Worm (Caenorhabditis elegans): ENCODE measurements around the gene C18D11.6.
A peak's percentile ranks its signal among the peaks of the same experiment; 100 is the strongest.

Gene C18D11.6

DNA sequence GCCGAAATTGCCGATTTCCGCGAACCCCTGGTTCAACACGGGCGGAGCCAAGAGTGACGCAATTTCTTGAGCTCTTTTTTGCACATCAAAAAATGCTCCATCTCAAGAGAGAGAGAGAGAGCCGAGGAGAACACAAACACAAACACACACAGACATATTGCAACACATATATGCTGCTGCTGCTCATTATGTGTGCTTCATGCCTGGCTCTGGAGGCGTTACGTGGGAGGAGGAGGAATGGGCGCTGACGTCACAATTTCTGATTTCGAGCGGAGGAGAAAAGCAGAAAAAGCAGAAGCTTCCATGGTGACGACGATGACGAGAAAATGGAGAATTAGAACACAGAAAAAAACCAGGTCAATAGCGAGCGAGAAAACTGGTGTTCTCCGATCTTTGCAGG lies 25.7 kb downstream of the C18D11.6 start:
- TF ChIP-seq nfya-1 (tag; optimal IDR thresholded peaks at IDR 0.05; ENCODE audit: insufficient read depth) (peak; percentile 51), snpc-4 (tag; optimal IDR thresholded peaks at IDR 0.05) (no peak), pha-4 (tag; optimal IDR thresholded peaks at IDR 0.05) (peak; percentile 7), unc-62 (GFP tag; optimal IDR thresholded peaks at IDR 0.05) (no peak), eor-1 (tag; optimal IDR thresholded peaks at IDR 0.05) (no peak), ama-1 (optimal IDR thresholded peaks at IDR 0.05) (no peak), nhr-12 (tag; optimal IDR thresholded peaks at IDR 0.05) (no peak), ceh-28 (tag; optimal IDR thresholded peaks at IDR 0.05) (no peak), egl-5 (tag; optimal IDR thresholded peaks at IDR 0.05) (peak; percentile 13), elt-3 (tag; optimal IDR thresholded peaks at IDR 0.05) (no peak), mdl-1 (tag; optimal IDR thresholded peaks at IDR 0.05) (no peak), unc-39 (tag; optimal IDR thresholded peaks at IDR 0.05) (no peak), sea-2 (GFP tag; optimal IDR thresholded peaks at IDR 0.05) (no peak), mml-1 (tag; optimal IDR thresholded peaks at IDR 0.05) (no peak), ztf-4 (tag; optimal IDR thresholded peaks at IDR 0.05) (no peak), zag-1 (tag; optimal IDR thresholded peaks at IDR 0.05) (no peak), nhr-11 (tag; optimal IDR thresholded peaks at IDR 0.05) (no peak), nhr-28 (tag; optimal IDR thresholded peaks at IDR 0.05) (no peak), fkh-10 (GFP tag; optimal IDR thresholded peaks at IDR 0.05) (no peak), ZK546.5 (tag; optimal IDR thresholded peaks at IDR 0.05) (no peak)

DNA sequence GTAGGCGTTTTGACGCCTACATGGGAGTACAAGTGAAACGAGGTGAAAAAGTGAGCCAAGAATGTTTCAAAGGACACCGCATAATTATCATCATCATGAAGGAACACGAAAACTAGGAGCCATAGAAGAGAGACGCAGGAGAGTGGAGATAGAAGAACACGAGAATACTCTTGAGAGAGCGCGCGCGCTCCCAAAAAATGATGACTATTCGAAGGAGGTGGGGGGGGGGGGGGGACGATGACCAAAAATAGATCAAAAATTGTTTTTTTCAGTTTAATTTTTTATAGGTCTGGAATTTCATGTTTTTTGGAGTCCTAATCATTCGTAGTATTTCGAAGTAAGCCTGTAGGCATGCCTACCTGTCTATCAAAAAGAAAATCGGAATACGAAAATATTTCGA lies 26.4 kb downstream of the C18D11.6 start:
- TF ChIP-seq nfya-1 (tag; optimal IDR thresholded peaks at IDR 0.05; ENCODE audit: insufficient read depth) (peak; percentile 21), nhr-76 (tag; optimal IDR thresholded peaks at IDR 0.05) (no peak), jun-1 (tag; optimal IDR thresholded peaks at IDR 0.05) (no peak), eor-1 (tag; optimal IDR thresholded peaks at IDR 0.05) (no peak), tbx-2 (tag; optimal IDR thresholded peaks at IDR 0.05) (no peak), egl-27 (tag; optimal IDR thresholded peaks at IDR 0.05) (no peak), hmg-11 (tag; optimal IDR thresholded peaks at IDR 0.05) (peak; percentile 8), daf-12 (tag; optimal IDR thresholded peaks at IDR 0.05) (no peak), skn-1 (tag; optimal IDR thresholded peaks at IDR 0.05) (peak; percentile 92), egl-5 (tag; optimal IDR thresholded peaks at IDR 0.05) (no peak)

DNA sequence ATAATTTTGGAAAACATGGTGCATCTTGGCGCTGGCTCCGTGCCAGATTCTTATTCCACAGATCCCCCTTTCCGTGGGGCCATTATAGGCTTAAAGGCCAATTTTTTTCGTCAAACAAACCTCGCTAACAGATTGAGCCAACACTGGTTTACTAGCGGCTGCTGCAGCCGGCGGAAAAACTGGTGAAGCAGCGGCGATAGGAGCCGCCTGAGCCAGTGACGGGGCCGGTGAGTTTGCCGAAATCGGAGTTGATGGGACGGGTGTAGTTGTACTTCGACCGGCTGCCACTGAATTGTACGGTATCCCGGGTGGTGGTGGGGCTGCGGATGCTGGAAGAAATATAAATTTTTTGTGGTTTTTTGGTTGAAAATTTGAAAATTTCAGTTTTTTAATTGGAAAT lies 31.4 kb downstream of the C18D11.6 start:
- no peak for TF ChIP-seq elt-2 (tag; optimal IDR thresholded peaks at IDR 0.05)
- no peak for TF ChIP-seq nhr-77 (tag; optimal IDR thresholded peaks at IDR 0.05)
- no peak for TF ChIP-seq nhr-28 (tag; optimal IDR thresholded peaks at IDR 0.05)
- TF ChIP-seq fkh-2 (tag; optimal IDR thresholded peaks at IDR 0.05) = no peak
- TF ChIP-seq ama-1 (optimal IDR thresholded peaks at IDR 0.05) = no peak
- TF ChIP-seq ceh-9 (tag; optimal IDR thresholded peaks at IDR 0.05) = no peak
- no peak for TF ChIP-seq ZK546.5 (tag; optimal IDR thresholded peaks at IDR 0.05)
- TF ChIP-seq egl-27 (tag; optimal IDR thresholded peaks at IDR 0.05) = no peak
- no peak for TF ChIP-seq skn-1 (tag; optimal IDR thresholded peaks at IDR 0.05)
- no peak for TF ChIP-seq pqm-1 (tag; optimal IDR thresholded peaks at IDR 0.05)
- TF ChIP-seq eor-1 (tag; optimal IDR thresholded peaks at IDR 0.05) = no peak
- TF ChIP-seq unc-39 (tag; optimal IDR thresholded peaks at IDR 0.05) = no peak
- TF ChIP-seq hmg-11 (tag; optimal IDR thresholded peaks at IDR 0.05) = no peak
- no peak for TF ChIP-seq jun-1 (tag; optimal IDR thresholded peaks at IDR 0.05)
- TF ChIP-seq nhr-23 (tag; optimal IDR thresholded peaks at IDR 0.05) = no peak
- TF ChIP-seq fkh-10 (GFP tag; optimal IDR thresholded peaks at IDR 0.05) = no peak

DNA sequence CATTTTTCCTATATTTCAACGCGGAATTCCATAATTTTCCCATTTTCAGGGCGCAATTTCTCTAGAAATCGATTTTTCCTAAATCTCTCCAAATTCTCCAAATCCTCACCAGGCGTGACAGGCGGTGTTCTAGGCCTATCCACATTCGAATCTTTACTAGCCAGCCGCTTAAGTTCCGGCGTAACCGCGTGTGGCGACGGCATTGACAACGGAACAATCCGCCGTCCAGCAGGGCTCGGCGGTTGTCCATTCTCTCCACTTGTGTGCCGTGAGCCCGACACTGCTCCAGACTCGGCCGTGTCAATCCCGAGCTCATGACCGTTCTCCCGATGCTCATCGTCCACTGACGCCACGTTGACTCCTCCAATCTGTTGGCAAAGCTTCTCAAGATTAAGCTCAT lies 32.7 kb downstream of the C18D11.6 start:
- TF ChIP-seq nhr-67 (tag; optimal IDR thresholded peaks at IDR 0.05) (no peak), eor-1 (tag; optimal IDR thresholded peaks at IDR 0.05) (no peak), ztf-11 (tag; optimal IDR thresholded peaks at IDR 0.05) (no peak), ceh-9 (tag; optimal IDR thresholded peaks at IDR 0.05) (no peak), sea-2 (GFP tag; optimal IDR thresholded peaks at IDR 0.05) (no peak), fkh-2 (tag; optimal IDR thresholded peaks at IDR 0.05) (no peak), pqm-1 (tag; optimal IDR thresholded peaks at IDR 0.05) (no peak), ceh-82 (tag; optimal IDR thresholded peaks at IDR 0.05) (no peak)

DNA sequence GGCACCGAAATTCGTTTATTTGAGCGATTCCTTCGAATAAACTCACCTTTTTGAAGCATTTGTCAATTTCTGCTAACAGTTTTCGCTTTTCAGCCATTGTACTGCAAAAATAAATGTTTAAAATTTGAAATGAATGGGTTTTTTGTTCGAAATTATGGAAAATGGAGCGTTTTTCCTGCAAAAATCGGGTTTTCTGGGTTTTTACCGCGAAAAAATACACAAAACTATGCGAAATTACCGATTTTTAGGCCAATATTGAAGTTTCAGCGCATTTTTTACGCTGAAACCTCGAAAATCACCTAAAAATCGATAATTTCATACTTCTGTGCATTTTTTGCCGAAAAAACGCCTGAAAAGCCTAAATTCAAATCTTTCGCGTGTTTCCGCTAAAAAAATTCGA lies 36.0 kb downstream of the C18D11.6 start, which contains the start of gene ntl-3:
ntl-3 (minus strand) TSS at position 101 of the 400 bp plus-strand sequence.
- no peak for TF ChIP-seq snpc-4 (tag; optimal IDR thresholded peaks at IDR 0.05)
- no peak for TF ChIP-seq egl-5 (tag; optimal IDR thresholded peaks at IDR 0.05)
- TF ChIP-seq fos-1 (tag; optimal IDR thresholded peaks at IDR 0.05) = no peak
- TF ChIP-seq lin-15B (tag; optimal IDR thresholded peaks at IDR 0.05) = no peak

Data from whole organism, L3 larva.